Worm (Caenorhabditis elegans) whole organism, L1 larva: ENCODE results near the gene marc-1.
A peak's percentile ranks its signal among the peaks of the same experiment; 100 is the strongest.

Source experiments
- C34B4.2 ChIP-seq: sonication (generic microtip); optimal IDR thresholded peaks from 2 replicates; lab custom pipeline; 2017; ENCODE audit warnings: mild to moderate bottlenecking, missing genetic modification characterization, missing compliant biosample characterization
- alr-1 ChIP-seq: fragments of 200-800 bp; sonication (Bioruptor generic); optimal IDR thresholded peaks from 2 replicates; lab custom pipeline; 2018; ENCODE audit warnings: borderline replicate concordance, mild to moderate bottlenecking, missing genetic modification characterization, missing compliant biosample characterization
- aly-2 ChIP-seq: fragments of 150-350 bp; optimal IDR thresholded peaks from 2 replicates; lab custom pipeline; 2014; ENCODE audit warnings: missing biosample characterization, missing genetic modification characterization
- ama-1 ChIP-seq: fragments of 150-350 bp; optimal IDR thresholded peaks from 2 replicates; lab custom pipeline; 2014
- blmp-1 ChIP-seq: fragments of 150-350 bp; optimal IDR thresholded peaks from 2 replicates; lab custom pipeline; 2014; ENCODE audit warnings: missing biosample characterization, missing genetic modification characterization
- ceh-63 ChIP-seq: fragments of 200-800 bp; sonication (Bioruptor generic); optimal IDR thresholded peaks from 2 replicates; lab custom pipeline; 2018; ENCODE audit warnings: mild to moderate bottlenecking, missing genetic modification characterization, missing compliant biosample characterization
- ceh-8 ChIP-seq: fragments of 200-800 bp; sonication (Bioruptor generic); optimal IDR thresholded peaks from 2 replicates; lab custom pipeline; 2018; ENCODE audit warnings: mild to moderate bottlenecking, missing genetic modification characterization, moderate library complexity, missing compliant biosample characterization
- ceh-82 ChIP-seq, 3 experiments: fragments of 150-350 bp in 1 of 3; sonication (generic microtip) in 2 of 3; optimal IDR thresholded peaks; 2 replicates each; lab custom pipeline; 2014 to 2017; ENCODE audit warnings: missing biosample characterization in 3 of 3, missing genetic modification characterization in 3 of 3
- ces-1 ChIP-seq: fragments of 150-350 bp; optimal IDR thresholded peaks from 2 replicates; lab custom pipeline; 2014; ENCODE audit warnings: missing biosample characterization, missing genetic modification reagents, missing genetic modification characterization
- dpl-1 ChIP-seq, 3 experiments: fragments of 150-350 bp in 2 of 3; sonication (generic microtip) in 1 of 3; optimal IDR thresholded peaks; 2 replicates each; lab custom pipeline; 2014 to 2017; ENCODE audit warnings: missing biosample characterization in 3 of 3, missing genetic modification characterization in 3 of 3, missing genetic modification reagents in 3 of 3
- efl-1 ChIP-seq, 4 experiments: fragments of 150-350 bp; optimal IDR thresholded peaks in 3 of 4; peaks in 1 of 4; 1 replicate in 1 of 4; 2 replicates in 3 of 4; lab custom pipeline; 2014; ENCODE audit warnings: missing biosample characterization in 2 of 4, missing genetic modification characterization in 2 of 4, missing genetic modification reagents in 2 of 4
- ets-5 ChIP-seq: fragments of 200-800 bp; sonication (Bioruptor generic); IDR thresholded peaks from 2 replicates; pipeline ENCODE4 v1.3.6; 2022; ENCODE audit warnings: missing genetic modification characterization, missing compliant biosample characterization
- fkh-10 ChIP-seq: sonication (generic microtip); optimal IDR thresholded peaks from 2 replicates; lab custom pipeline; 2017; ENCODE audit warnings: missing biosample characterization, missing genetic modification reagents, missing genetic modification characterization
- fkh-4 ChIP-seq: sonication (generic microtip); optimal IDR thresholded peaks from 2 replicates; lab custom pipeline; 2016; ENCODE audit warnings: missing compliant biosample characterization, missing genetic modification characterization, borderline replicate concordance
- fkh-8 ChIP-seq: sonication (generic microtip); optimal IDR thresholded peaks from 2 replicates; lab custom pipeline; 2016; ENCODE audit warnings: mild to moderate bottlenecking, missing genetic modification characterization, missing compliant biosample characterization
- fos-1 ChIP-seq: fragments of 150-350 bp; optimal IDR thresholded peaks from 2 replicates; lab custom pipeline; 2014; ENCODE audit warnings: missing biosample characterization, missing genetic modification characterization
- grh-1 ChIP-seq: fragments of 200-800 bp; sonication (Bioruptor generic); IDR thresholded peaks from 2 replicates; pipeline ENCODE4 v1.3.6; 2022; ENCODE audit warnings: missing genetic modification reagents, missing genetic modification characterization, missing compliant biosample characterization
- hlh-17 ChIP-seq: fragments of 200-800 bp; sonication (Bioruptor generic); optimal IDR thresholded peaks from 2 replicates; lab custom pipeline; 2018; ENCODE audit warnings: missing genetic modification characterization, mild to moderate bottlenecking, missing compliant biosample characterization, moderate library complexity, borderline replicate concordance
- jun-1 ChIP-seq: fragments of 150-350 bp; optimal IDR thresholded peaks from 2 replicates; lab custom pipeline; 2014; ENCODE audit warnings: missing biosample characterization, missing genetic modification reagents, missing genetic modification characterization
- lin-13 ChIP-seq: fragments of 150-350 bp; optimal IDR thresholded peaks from 2 replicates; lab custom pipeline; 2014; ENCODE audit warnings: missing biosample characterization, missing genetic modification reagents, missing genetic modification characterization
- lin-14 ChIP-seq: fragments of 200-800 bp; sonication (Bioruptor generic); optimal IDR thresholded peaks from 2 replicates; lab custom pipeline; 2018; ENCODE audit warnings: mild to moderate bottlenecking, missing genetic modification characterization, moderate library complexity, missing compliant biosample characterization
- lin-15B ChIP-seq: fragments of 150-350 bp; sonication (generic microtip); optimal IDR thresholded peaks from 3 replicates; lab custom pipeline; 2014; ENCODE audit warnings: missing biosample characterization, missing genetic modification characterization
- lin-35 ChIP-seq, 2 experiments: fragments of 150-350 bp; optimal IDR thresholded peaks; 2 replicates each; lab custom pipeline; 2014; ENCODE audit warnings: missing biosample characterization in 2 of 2, missing genetic modification characterization in 2 of 2, missing genetic modification reagents in 2 of 2
- lir-3 ChIP-seq: sonication (generic microtip); optimal IDR thresholded peaks from 2 replicates; lab custom pipeline; 2016; ENCODE audit warnings: mild to moderate bottlenecking, missing genetic modification characterization, moderate library complexity, missing compliant biosample characterization; ENCODE audit not compliant: poor library complexity
- nhr-12 ChIP-seq: sonication (generic microtip); optimal IDR thresholded peaks from 2 replicates; lab custom pipeline; 2017; ENCODE audit warnings: missing biosample characterization, missing genetic modification characterization
- nhr-76 ChIP-seq: sonication (generic microtip); optimal IDR thresholded peaks from 2 replicates; lab custom pipeline; 2017; ENCODE audit warnings: missing biosample characterization, missing genetic modification characterization
- nhr-77 ChIP-seq: fragments of 150-350 bp; optimal IDR thresholded peaks from 2 replicates; lab custom pipeline; 2014; ENCODE audit warnings: missing biosample characterization, missing genetic modification characterization
- nhr-84 ChIP-seq: sonication (generic microtip); optimal IDR thresholded peaks from 2 replicates; lab custom pipeline; 2017; ENCODE audit warnings: missing biosample characterization, missing genetic modification characterization
- nhr-90 ChIP-seq: sonication (generic microtip); optimal IDR thresholded peaks from 2 replicates; lab custom pipeline; 2016; ENCODE audit warnings: mild to moderate bottlenecking, missing genetic modification characterization, missing compliant biosample characterization; ENCODE audit not compliant: poor library complexity
- pag-3 ChIP-seq: sonication (generic microtip); optimal IDR thresholded peaks from 2 replicates; lab custom pipeline; 2017; ENCODE audit warnings: missing genetic modification characterization, mild to moderate bottlenecking, missing compliant biosample characterization, antibody characterized with exemption, borderline replicate concordance; ENCODE audit not compliant: insufficient read depth
- pax-3 ChIP-seq: fragments of 200-800 bp; sonication (Bioruptor generic); optimal IDR thresholded peaks from 2 replicates; lab custom pipeline; 2018; ENCODE audit warnings: mild to moderate bottlenecking, missing genetic modification characterization, moderate library complexity, missing compliant biosample characterization
- pqm-1 ChIP-seq: sonication (generic microtip); optimal IDR thresholded peaks from 3 replicates; lab custom pipeline; 2017; ENCODE audit warnings: missing biosample characterization, missing genetic modification characterization
- snpc-4 ChIP-seq: fragments of 150-350 bp; optimal IDR thresholded peaks from 2 replicates; lab custom pipeline; 2014; ENCODE audit warnings: missing biosample characterization, missing genetic modification characterization
- sox-4 ChIP-seq: sonication (generic microtip); optimal IDR thresholded peaks from 2 replicates; lab custom pipeline; 2016; ENCODE audit warnings: missing genetic modification characterization, missing compliant biosample characterization
- sup-37 ChIP-seq: fragments of 200-800 bp; sonication (Bioruptor generic); optimal IDR thresholded peaks from 2 replicates; lab custom pipeline; 2018; ENCODE audit warnings: mild to moderate bottlenecking, missing genetic modification characterization, missing compliant biosample characterization
- swsn-7 ChIP-seq: sonication (generic microtip); optimal IDR thresholded peaks from 2 replicates; lab custom pipeline; 2016; ENCODE audit warnings: missing genetic modification characterization, missing compliant biosample characterization
- unc-62 ChIP-seq: fragments of 150-350 bp; optimal IDR thresholded peaks from 2 replicates; lab custom pipeline; 2014; ENCODE audit warnings: missing biosample characterization, missing genetic modification reagents, missing genetic modification characterization
- unc-86 ChIP-seq: sonication (generic microtip); optimal IDR thresholded peaks from 2 replicates; lab custom pipeline; 2016; ENCODE audit warnings: missing genetic modification characterization, missing compliant biosample characterization
- unc-98 ChIP-seq: fragments of 200-800 bp; sonication (Bioruptor generic); IDR thresholded peaks from 2 replicates; pipeline ENCODE4 v1.3.6; 2022; ENCODE audit warnings: missing genetic modification characterization, missing compliant biosample characterization
- zag-1 ChIP-seq: fragments of 150-350 bp; optimal IDR thresholded peaks from 2 replicates; lab custom pipeline; 2014; ENCODE audit warnings: missing biosample characterization, missing genetic modification characterization
- ztf-11 ChIP-seq, 2 experiments: sonication (generic microtip); optimal IDR thresholded peaks; 2 replicates each; lab custom pipeline; 2016 to 2017; ENCODE audit warnings: missing genetic modification characterization in 2 of 2, missing biosample characterization in 1 of 2, missing compliant biosample characterization in 1 of 2

Gene marc-1

ce11 chrV:9750308-9750707 lies 10.8 kb downstream of the marc-1 start, which contains the start of gene F58E6.4:
Gene F58E6.4 (minus strand): TSS chrV:9750408.
- TF ChIP-seq ama-1 (lab: Kevin White, UChicago) = no peak
- TF ChIP-seq pag-3 (tag; lab: Kevin White, UChicago) = no peak
- no peak for TF ChIP-seq blmp-1 (tag; lab: Kevin White, UChicago)
- no peak for TF ChIP-seq sup-37 (GFP tag; lab: Kevin White, UChicago)
- TF ChIP-seq unc-86 = no peak
- no peak for TF ChIP-seq ztf-11 (tag; optimal IDR thresholded peaks at IDR 0.05; lab: Kevin White, UChicago)
- TF ChIP-seq nhr-90 (tag; lab: Kevin White, UChicago) = no peak
- TF ChIP-seq nhr-77 (tag; lab: Kevin White, UChicago) = no peak
- no peak for TF ChIP-seq lir-3
- no peak for TF ChIP-seq ets-5 (GFP tag; lab: Robert Waterston, UW)
- TF ChIP-seq fos-1 = no peak
- no peak for TF ChIP-seq fkh-10 (GFP tag; lab: Kevin White, UChicago)
- TF ChIP-seq fkh-8 (tag; lab: Kevin White, UChicago) = no peak
- TF ChIP-seq zag-1 (tag; lab: Kevin White, UChicago) = no peak

- no peak for TF ChIP-seq pax-3 (tag; lab: Kevin White, UChicago)
- TF ChIP-seq snpc-4 = no peak
- TF ChIP-seq nhr-77 (tag; lab: Kevin White, UChicago) = no peak
- TF ChIP-seq ceh-82 (tag; optimal IDR thresholded peaks at IDR 0.05; lab: Kevin White, UChicago) = no peak
Observed at ce11 chrV:9752918-9753317, 13.4 kb downstream of the marc-1 start, which contains the start of gene F58E6.6. Gene F58E6.6 (minus strand): TSS chrV:9753018.

- TF ChIP-seq nhr-76 (tag; lab: Kevin White, UChicago) (no peak), efl-1 (optimal IDR thresholded peaks at IDR 0.05; lab: Kevin White, UChicago) (no peak), efl-1 (GFP tag; optimal IDR thresholded peaks at IDR 0.05 in 1 of 2; lab: Kevin White, UChicago) (peak in 1 of 2 experiments; percentile 84)
Observed at ce11 chrV:9753554-9753953, 14.1 kb downstream of the marc-1 start.

ce11 chrV:9754459-9754858 lies 15.0 kb downstream of the marc-1 start, which contains the start of gene F58E6.5:
Gene F58E6.5 (minus strand): TSS chrV:9754559.
- TF ChIP-seq fkh-8 (tag; lab: Kevin White, UChicago) (no peak), pqm-1 (tag; lab: Kevin White, UChicago) (no peak), ces-1 (no peak), lin-15B (tag; lab: Kevin White, UChicago) (no peak), hlh-17 (GFP tag; lab: Kevin White, UChicago) (no peak), lin-14 (GFP tag; lab: Kevin White, UChicago) (no peak), grh-1 (GFP tag; lab: Robert Waterston, UW) (no peak), unc-62 (no peak), fkh-4 (no peak), swsn-7 (tag; lab: Kevin White, UChicago) (no peak), fos-1 (no peak), lin-13 (GFP tag; lab: Kevin White, UChicago) (no peak)

ce11 chrV:9755725-9756124 lies 16.2 kb downstream of the marc-1 start, which contains the start of gene F58E6.8:
Gene F58E6.8 (minus strand): TSS chrV:9755825.
- TF ChIP-seq ama-1 (lab: Kevin White, UChicago) (no peak), nhr-12 (tag; lab: Kevin White, UChicago) (no peak), dpl-1 (GFP tag; optimal IDR thresholded peaks at IDR 0.05; lab: Kevin White, UChicago) (no peak), zag-1 (tag; lab: Kevin White, UChicago) (no peak), ceh-82 (tag; optimal IDR thresholded peaks at IDR 0.05; lab: Kevin White, UChicago) (no peak), sox-4 (no peak), aly-2 (tag; lab: Kevin White, UChicago) (no peak), blmp-1 (tag; lab: Kevin White, UChicago) (no peak), unc-98 (GFP tag; lab: Robert Waterston, UW) (no peak), C34B4.2 (no peak), ztf-11 (tag; optimal IDR thresholded peaks at IDR 0.05; lab: Kevin White, UChicago) (no peak), lin-35 (GFP tag; optimal IDR thresholded peaks at IDR 0.05; lab: Kevin White, UChicago) (no peak), snpc-4 (no peak), alr-1 (no peak), ceh-8 (GFP tag; lab: Kevin White, UChicago) (no peak), jun-1 (no peak), nhr-84 (tag; lab: Kevin White, UChicago) (no peak), fos-1 (no peak), ceh-63 (no peak), sup-37 (GFP tag; lab: Kevin White, UChicago) (no peak)
- TF ChIP-seq, all 84 proteins: peak for 0
